Fruit fly (Drosophila melanogaster) whole organism, embryonic: ENCODE data around the gene isoQC.
A peak's percentile ranks its signal among the peaks of the same experiment; 100 is the strongest.

Experiments used
- Abd-B ChIP-seq: fragments of 200-800 bp; sonication (Bioruptor generic); optimal IDR thresholded peaks from 2 replicates; lab custom pipeline; 2018; ENCODE audit warnings: missing biosample characterization, mild to moderate bottlenecking, missing genetic modification characterization, moderate library complexity
- CG1024 ChIP-seq: fragments of 200-800 bp; sonication (Bioruptor generic); IDR thresholded peaks from 2 replicates; pipeline ENCODE4 v1.3.6; 2022; ENCODE audit warnings: missing biosample characterization, missing genetic modification characterization
- CG11247 ChIP-seq: fragments of 200-800 bp; sonication (Bioruptor generic); IDR thresholded peaks from 2 replicates; pipeline ENCODE4 v1.3.6; 2022; ENCODE audit warnings: missing biosample characterization, missing genetic modification characterization
- CG12659 ChIP-seq: fragments of 200-800 bp; sonication (Bioruptor generic); optimal IDR thresholded peaks from 3 replicates; lab custom pipeline; 2017; ENCODE audit warnings: mild to moderate bottlenecking, missing biosample characterization, missing genetic modification reagents, missing genetic modification characterization
- CG12744 ChIP-seq: fragments of 200-800 bp; sonication (Bioruptor generic); optimal IDR thresholded peaks from 2 replicates; lab custom pipeline; 2016; ENCODE audit warnings: missing biosample characterization, missing genetic modification characterization
- CG13287 ChIP-seq: fragments of 200-800 bp; sonication (Bioruptor generic); IDR thresholded peaks from 2 replicates; pipeline ENCODE4 v1.3.6; 2022; ENCODE audit warnings: missing biosample characterization, missing genetic modification characterization; ENCODE audit not compliant: partially characterized antibody
- CG14710 ChIP-seq: fragments of 200-800 bp; sonication (Bioruptor generic); optimal IDR thresholded peaks from 3 replicates; lab custom pipeline; 2019; ENCODE audit warnings: missing biosample characterization, mild to moderate bottlenecking, missing genetic modification characterization, moderate library complexity
- CG15601 ChIP-seq: fragments of 200-800 bp; sonication (Bioruptor generic); optimal IDR thresholded peaks from 3 replicates; lab custom pipeline; 2019; ENCODE audit warnings: missing biosample characterization, mild to moderate bottlenecking, missing genetic modification characterization, moderate library complexity
- CG17186 ChIP-seq: fragments of 200-800 bp; sonication (Bioruptor generic); optimal IDR thresholded peaks from 3 replicates; lab custom pipeline; 2017; ENCODE audit warnings: missing biosample characterization, missing genetic modification reagents, missing genetic modification characterization
- CG17359 ChIP-seq: fragments of 200-800 bp; sonication (Bioruptor generic); optimal IDR thresholded peaks from 3 replicates; lab custom pipeline; 2018; ENCODE audit warnings: missing biosample characterization, mild to moderate bottlenecking, missing genetic modification characterization, moderate library complexity
- CG17361 ChIP-seq: fragments of 200-800 bp; sonication (Bioruptor generic); IDR thresholded peaks from 3 replicates; pipeline ENCODE4 v1.3.6; 2022; ENCODE audit warnings: missing biosample characterization, missing genetic modification characterization
- CG18619 ChIP-seq: fragments of 200-800 bp; sonication (Bioruptor generic); optimal IDR thresholded peaks from 3 replicates; lab custom pipeline; 2017; ENCODE audit warnings: missing biosample characterization, mild to moderate bottlenecking, missing genetic modification characterization
- CG3065 ChIP-seq: fragments of 200-800 bp; sonication (Bioruptor generic); optimal IDR thresholded peaks from 2 replicates; lab custom pipeline; 2016; ENCODE audit warnings: missing biosample characterization, missing genetic modification characterization
- CG32767 ChIP-seq: fragments of 200-800 bp; sonication (Bioruptor generic); IDR thresholded peaks from 2 replicates; pipeline ENCODE4 v1.3.6; 2022; ENCODE audit warnings: missing biosample characterization, missing genetic modification characterization
- CG3995 ChIP-seq: fragments of 200-800 bp; sonication (Bioruptor generic); optimal IDR thresholded peaks from 3 replicates; lab custom pipeline; 2016; ENCODE audit warnings: missing biosample characterization, missing genetic modification characterization
- CG6765 ChIP-seq: fragments of 200-800 bp; sonication (Bioruptor generic); optimal IDR thresholded peaks from 3 replicates; lab custom pipeline; 2017; ENCODE audit warnings: missing biosample characterization, mild to moderate bottlenecking, missing genetic modification characterization
- CG8478 ChIP-seq: fragments of >200 bp; optimal IDR thresholded peaks from 2 replicates; lab custom pipeline; 2018
- CG9437 ChIP-seq: fragments of 200-800 bp; sonication (Bioruptor generic); optimal IDR thresholded peaks from 2 replicates; lab custom pipeline; 2018; ENCODE audit warnings: missing biosample characterization, mild to moderate bottlenecking, missing genetic modification characterization
- CG9817 ChIP-seq: fragments of 200-800 bp; sonication (Bioruptor generic); optimal IDR thresholded peaks from 2 replicates; lab custom pipeline; 2018; ENCODE audit warnings: missing biosample characterization, mild to moderate bottlenecking, missing genetic modification characterization, moderate library complexity
- Camta ChIP-seq: fragments of 200-800 bp; sonication (Bioruptor generic); optimal IDR thresholded peaks from 2 replicates; lab custom pipeline; 2016; ENCODE audit warnings: missing biosample characterization, missing genetic modification characterization
- CkIIα-i1 ChIP-seq: fragments of 200-800 bp; sonication (Bioruptor generic); IDR thresholded peaks from 2 replicates; pipeline ENCODE4 v1.3.6; 2022; ENCODE audit warnings: missing biosample characterization, missing genetic modification characterization
- Dref ChIP-seq: fragments of 200-800 bp; sonication (Bioruptor generic); IDR thresholded peaks from 2 replicates; pipeline ENCODE4 v1.3.6; 2022; ENCODE audit warnings: missing biosample characterization, missing genetic modification characterization
- Fer3 ChIP-seq: fragments of 200-800 bp; sonication (Bioruptor generic); optimal IDR thresholded peaks from 2 replicates; lab custom pipeline; 2018; ENCODE audit warnings: missing biosample characterization, mild to moderate bottlenecking, missing genetic modification characterization, moderate library complexity
- Gug ChIP-seq: fragments of 200-800 bp; sonication (Bioruptor generic); IDR thresholded peaks from 4 replicates; pipeline ENCODE4 v1.3.6; 2022; ENCODE audit warnings: missing biosample characterization, missing genetic modification characterization
- Hr78 ChIP-seq, 2 experiments: fragments of 200-800 bp in 1 of 2; fragments of >200 bp in 1 of 2; sonication (Bioruptor generic) in 1 of 2; optimal IDR thresholded peaks; 2 replicates each; lab custom pipeline; 2017 to 2019; ENCODE audit warnings: missing biosample characterization in 2 of 2, missing genetic modification characterization in 2 of 2, mild to moderate bottlenecking in 1 of 2, moderate library complexity in 1 of 2
- Jarid2 ChIP-seq: fragments of 200-800 bp; sonication (Bioruptor generic); optimal IDR thresholded peaks from 3 replicates; lab custom pipeline; 2017; ENCODE audit warnings: mild to moderate bottlenecking, missing biosample characterization, missing genetic modification reagents, missing genetic modification characterization
- Myb ChIP-seq: fragments of 200-800 bp; sonication (Bioruptor generic); optimal IDR thresholded peaks from 2 replicates; lab custom pipeline; 2016; ENCODE audit warnings: missing biosample characterization, missing genetic modification characterization
- Stat92E ChIP-seq, 3 experiments: fragments of >200 bp in 2 of 3; fragments of 200-800 bp in 1 of 3; sonication (Bioruptor generic) in 1 of 3; optimal IDR thresholded peaks; 2 replicates each; lab custom pipeline; 2017 to 2019; ENCODE audit warnings: missing biosample characterization in 3 of 3, missing genetic modification characterization in 3 of 3, mild to moderate bottlenecking in 1 of 3, moderate library complexity in 1 of 3
- cas ChIP-seq: fragments of 200-800 bp; sonication (Bioruptor generic); IDR thresholded peaks from 2 replicates; pipeline ENCODE4 v1.3.6; 2022; ENCODE audit warnings: missing biosample characterization, missing genetic modification characterization
- caup ChIP-seq: fragments of 200-800 bp; sonication (Bioruptor generic); optimal IDR thresholded peaks from 3 replicates; lab custom pipeline; 2017; ENCODE audit warnings: missing biosample characterization, mild to moderate bottlenecking, missing genetic modification characterization, moderate library complexity; ENCODE audit not compliant: severe bottlenecking
- dmrt11E ChIP-seq: fragments of 200-800 bp; sonication (Bioruptor generic); optimal IDR thresholded peaks from 3 replicates; lab custom pipeline; 2018; ENCODE audit warnings: missing biosample characterization, mild to moderate bottlenecking, missing genetic modification characterization, moderate library complexity
- esg ChIP-seq: fragments of 200-800 bp; sonication (Bioruptor generic); conservative IDR thresholded peaks from 2 replicates; pipeline ENCODE4 v1.3.6; 2022; ENCODE audit warnings: missing biosample characterization, missing genetic modification characterization
- exex ChIP-seq: fragments of 200-800 bp; sonication (Bioruptor generic); optimal IDR thresholded peaks from 4 replicates; lab custom pipeline; 2018; ENCODE audit warnings: missing biosample characterization, mild to moderate bottlenecking, missing genetic modification characterization, moderate library complexity
- fru ChIP-seq: fragments of >200 bp; optimal IDR thresholded peaks from 2 replicates; lab custom pipeline; 2017
- gt ChIP-seq: fragments of 200-800 bp; sonication (Bioruptor generic); IDR thresholded peaks from 2 replicates; pipeline ENCODE4 v1.3.6; 2022; ENCODE audit warnings: missing biosample characterization, missing genetic modification characterization
- jing ChIP-seq: fragments of 200-800 bp; sonication (Bioruptor generic); optimal IDR thresholded peaks from 2 replicates; lab custom pipeline; 2018; ENCODE audit warnings: missing biosample characterization, mild to moderate bottlenecking, missing genetic modification characterization
- jumu ChIP-seq: fragments of 200-800 bp; sonication (Bioruptor generic); optimal IDR thresholded peaks from 3 replicates; lab custom pipeline; 2016; ENCODE audit warnings: missing biosample characterization, missing genetic modification characterization
- kni ChIP-seq: fragments of 200-800 bp; sonication (Bioruptor generic); optimal IDR thresholded peaks from 3 replicates; lab custom pipeline; 2017; ENCODE audit warnings: mild to moderate bottlenecking, missing biosample characterization, missing genetic modification reagents, missing genetic modification characterization
- lmd ChIP-seq: fragments of 200-800 bp; sonication (Bioruptor generic); IDR thresholded peaks from 2 replicates; pipeline ENCODE4 v1.3.6; 2022; ENCODE audit warnings: missing biosample characterization, missing genetic modification characterization
- onecut ChIP-seq: fragments of 200-800 bp; sonication (Bioruptor generic); IDR thresholded peaks from 2 replicates; pipeline ENCODE4 v1.3.6; 2022; ENCODE audit warnings: missing biosample characterization, missing genetic modification characterization
- pfk ChIP-seq: fragments of 200-800 bp; sonication (Bioruptor generic); optimal IDR thresholded peaks from 2 replicates; lab custom pipeline; 2018; ENCODE audit warnings: missing biosample characterization, mild to moderate bottlenecking, missing genetic modification characterization, moderate library complexity
- run ChIP-seq: fragments of 200-800 bp; sonication (Bioruptor generic); optimal IDR thresholded peaks from 3 replicates; lab custom pipeline; 2018; ENCODE audit warnings: missing biosample characterization, mild to moderate bottlenecking, missing genetic modification characterization
- sc ChIP-seq, 3 experiments: fragments of >200 bp in 2 of 3; fragments of 200-800 bp in 1 of 3; sonication (Bioruptor generic) in 1 of 3; optimal IDR thresholded peaks; 2 replicates in 2 of 3; 3 replicates in 1 of 3; lab custom pipeline; 2017; ENCODE audit warnings: mild to moderate bottlenecking in 1 of 3, missing biosample characterization in 1 of 3, missing genetic modification characterization in 1 of 3, missing genetic modification reagents in 1 of 3
- sqz ChIP-seq: fragments of 200-800 bp; sonication (Bioruptor generic); optimal IDR thresholded peaks from 3 replicates; lab custom pipeline; 2018; ENCODE audit warnings: missing biosample characterization, mild to moderate bottlenecking, missing genetic modification characterization
- sug ChIP-seq: fragments of 200-800 bp; optimal IDR thresholded peaks from 2 replicates; lab custom pipeline; 2019; ENCODE audit warnings: missing biosample characterization, mild to moderate bottlenecking, missing genetic modification characterization, moderate library complexity
- tap ChIP-seq: fragments of 200-800 bp; optimal IDR thresholded peaks from 3 replicates; lab custom pipeline; 2019; ENCODE audit warnings: missing biosample characterization, mild to moderate bottlenecking, missing genetic modification characterization, moderate library complexity
- tgo ChIP-seq: fragments of 200-800 bp; sonication (Bioruptor generic); IDR thresholded peaks from 3 replicates; pipeline ENCODE4 v1.3.6; 2022; ENCODE audit warnings: missing biosample characterization, missing genetic modification characterization
- tll ChIP-seq, 2 experiments: fragments of 200-800 bp in 1 of 2; fragments of >200 bp in 1 of 2; sonication (Bioruptor generic) in 1 of 2; optimal IDR thresholded peaks; 2 replicates each; lab custom pipeline; 2017 to 2019; ENCODE audit warnings: missing biosample characterization in 2 of 2, missing genetic modification characterization in 2 of 2, mild to moderate bottlenecking in 1 of 2, moderate library complexity in 1 of 2
- usp ChIP-seq: fragments of >200 bp; optimal IDR thresholded peaks from 2 replicates; lab custom pipeline; 2017; ENCODE audit warnings: missing biosample characterization, missing genetic modification characterization
- wdn ChIP-seq: fragments of 200-800 bp; sonication (Bioruptor generic); IDR thresholded peaks from 2 replicates; pipeline ENCODE4 v1.3.6; 2022; ENCODE audit warnings: missing biosample characterization, missing genetic modification characterization
- yki ChIP-seq: fragments of >200 bp; optimal IDR thresholded peaks from 3 replicates; lab custom pipeline; 2018

The isoQC gene

dm6 chr3L:20474789-20475208 is 533 bp downstream of the isoQC start (continued):
- TF ChIP-seq fru (lab: Kevin White, UChicago) (no peak), lmd (GFP tag; lab: Robert Waterston, UW) (no peak), tap (tag; lab: Kevin White, UChicago) (peak; percentile 83), CG9437 (peak; percentile 77), CG3995 (peak; percentile 37), Gug (peak; percentile 96), Stat92E (GFP tag; optimal IDR thresholded peaks at IDR 0.05; lab: Kevin White, UChicago) (no peak), CG1024 (GFP tag; lab: Robert Waterston, UW) (no peak), Myb (GFP tag; lab: Kevin White, UChicago) (peak; percentile 76), CG18619 (GFP tag; lab: Kevin White, UChicago) (peak; percentile 83), gt (GFP tag; lab: Robert Waterston, UW) (no peak), onecut (GFP tag; lab: Robert Waterston, UW) (peak; percentile 73), tll (GFP tag; optimal IDR thresholded peaks at IDR 0.05; lab: Kevin White, UChicago) (no peak), kni (peak; percentile 65), Abd-B (peak; percentile 84), esg (GFP tag; lab: Robert Waterston, UW) (no peak), Jarid2 (GFP tag; lab: Kevin White, UChicago) (peak; percentile 48), wdn (no peak), tgo (no peak), yki (lab: Kevin White, UChicago) (no peak), CG17186 (GFP tag; lab: Kevin White, UChicago) (peak; percentile 48), CG3065 (GFP tag; lab: Kevin White, UChicago) (peak; percentile 73), Fer3 (tag; lab: Kevin White, UChicago) (peak; percentile 91), CG32767 (GFP tag; lab: Robert Waterston, UW) (no peak), jing (GFP tag; lab: Kevin White, UChicago) (peak; percentile 56), CG12744 (GFP tag; lab: Kevin White, UChicago) (peak; percentile 74), CG8478 (no peak), CG15601 (tag; lab: Kevin White, UChicago) (peak; percentile 72), CG17359 (tag; lab: Kevin White, UChicago) (peak; percentile 85), CG11247 (no peak), Hr78 (GFP tag; optimal IDR thresholded peaks at IDR 0.05; lab: Kevin White, UChicago) (peak in 1 of 2 experiments; percentile 69), caup (GFP tag; lab: Kevin White, UChicago) (peak; percentile 93), cas (no peak), exex (tag; lab: Kevin White, UChicago) (peak; percentile 64), sug (tag; lab: Kevin White, UChicago) (peak; percentile 86), CG17361 (GFP tag; lab: Robert Waterston, UW) (no peak), CG9817 (tag; lab: Kevin White, UChicago) (peak; percentile 89), run (peak; percentile 49), CkIIα-i1 (no peak), sqz (GFP tag; lab: Kevin White, UChicago) (peak; percentile 84), CG6765 (peak; percentile 85), Dref (GFP tag; lab: Robert Waterston, UW) (no peak), dmrt11E (tag; lab: Kevin White, UChicago) (peak; percentile 52), CG12659 (peak; percentile 92), CG13287 (GFP tag; lab: Robert Waterston, UW) (no peak), pfk (peak; percentile 60), usp (GFP tag; lab: Kevin White, UChicago) (no peak), CG14710 (peak; percentile 80), sc (optimal IDR thresholded peaks at IDR 0.05; lab: Kevin White, UChicago) (no peak), sc (GFP tag; optimal IDR thresholded peaks at IDR 0.05; lab: Kevin White, UChicago) (peak; percentile 74), jumu (GFP tag; lab: Kevin White, UChicago) (peak; percentile 87), Camta (GFP tag; lab: Kevin White, UChicago) (peak; percentile 84)
